Worm (Caenorhabditis elegans): ENCODE results near the gene olrn-1.

ce11 chrX:15536017-15536416, 1.4 kb upstream of the olrn-1 start:
- no peak for TF ChIP-seq elt-3 (tag; optimal IDR thresholded peaks at IDR 0.05)
- TF ChIP-seq nhr-77 (tag; optimal IDR thresholded peaks at IDR 0.05), result no peak
- TF ChIP-seq nhr-11 (tag; optimal IDR thresholded peaks at IDR 0.05), result no peak
- TF ChIP-seq gmeb-1 (tag; optimal IDR thresholded peaks at IDR 0.05), result no peak
- peak in 1 of 2 experiments; percentile 27 for TF ChIP-seq lsy-2 (tag; optimal IDR thresholded peaks at IDR 0.05)
- TF ChIP-seq mab-5 (tag; optimal IDR thresholded peaks at IDR 0.05), result no peak
- TF ChIP-seq sma-3 (GFP tag; optimal IDR thresholded peaks at IDR 0.05), result no peak
